Fruit fly (Drosophila melanogaster) whole organism, embryonic: Measurements from ENCODE around the gene Polr2G.
A peak's percentile ranks its signal among the peaks of the same experiment; 100 is the strongest.

Source experiments
- Aef1 ChIP-seq: fragments of 200-800 bp; sonication (Bioruptor generic); IDR thresholded peaks from 3 replicates; pipeline ENCODE4 v1.3.6; 2022; ENCODE audit warnings: missing biosample characterization, missing genetic modification characterization
- B-H1 ChIP-seq: fragments of 200-800 bp; sonication (Bioruptor generic); IDR thresholded peaks from 3 replicates; pipeline ENCODE4 v1.3.6; 2022; ENCODE audit warnings: missing biosample characterization, missing genetic modification characterization
- Bgb ChIP-seq: fragments of 200-800 bp; sonication (Bioruptor generic); IDR thresholded peaks from 2 replicates; pipeline ENCODE4 v1.3.6; 2022; ENCODE audit warnings: missing biosample characterization, missing genetic modification characterization; ENCODE audit not compliant: partially characterized antibody
- Bteb2 ChIP-seq: fragments of 200-800 bp; sonication (Bioruptor generic); optimal IDR thresholded peaks from 2 replicates; lab custom pipeline; 2016; ENCODE audit warnings: missing biosample characterization, missing genetic modification characterization
- CG10321 ChIP-seq: fragments of 200-800 bp; sonication (Bioruptor generic); IDR thresholded peaks from 2 replicates; pipeline ENCODE4 v1.3.6; 2022; ENCODE audit warnings: missing biosample characterization, missing genetic modification characterization
- CG12236 ChIP-seq: fragments of 200-800 bp; sonication (Bioruptor generic); optimal IDR thresholded peaks from 2 replicates; lab custom pipeline; 2016; ENCODE audit warnings: missing biosample characterization, missing genetic modification characterization
- CG1233 ChIP-seq: fragments of 200-800 bp; sonication (Bioruptor generic); optimal IDR thresholded peaks from 4 replicates; lab custom pipeline; 2018; ENCODE audit warnings: missing biosample characterization, mild to moderate bottlenecking, missing genetic modification characterization
- CG14014 ChIP-seq: fragments of 200-800 bp; sonication (Bioruptor generic); IDR thresholded peaks from 2 replicates; pipeline ENCODE4 v1.3.6; 2022; ENCODE audit warnings: missing biosample characterization, missing genetic modification characterization
- CG1647 ChIP-seq: fragments of 200-800 bp; sonication (Bioruptor generic); optimal IDR thresholded peaks from 3 replicates; lab custom pipeline; 2016; ENCODE audit warnings: missing biosample characterization, missing genetic modification characterization
- CG16863 ChIP-seq: fragments of 200-800 bp; sonication (Bioruptor generic); optimal IDR thresholded peaks from 3 replicates; lab custom pipeline; 2016; ENCODE audit warnings: missing biosample characterization, missing genetic modification characterization
- CG1832 ChIP-seq: fragments of 200-800 bp; sonication (Bioruptor generic); optimal IDR thresholded peaks from 2 replicates; lab custom pipeline; 2017; ENCODE audit warnings: missing biosample characterization, mild to moderate bottlenecking, missing genetic modification characterization, inconsistent platforms
- CG18764 ChIP-seq: fragments of 200-800 bp; sonication (Bioruptor generic); optimal IDR thresholded peaks from 3 replicates; lab custom pipeline; 2016; ENCODE audit warnings: missing biosample characterization, missing genetic modification characterization
- CG2199 ChIP-seq: fragments of 200-800 bp; sonication (Bioruptor generic); IDR thresholded peaks from 3 replicates; pipeline ENCODE4 v1.3.6; 2022; ENCODE audit warnings: missing biosample characterization, missing genetic modification characterization
- CG31365 ChIP-seq: fragments of 200-800 bp; sonication (Bioruptor generic); optimal IDR thresholded peaks from 2 replicates; lab custom pipeline; 2018; ENCODE audit warnings: missing biosample characterization, mild to moderate bottlenecking, missing genetic modification characterization
- CG31388 ChIP-seq: fragments of 200-800 bp; sonication (Bioruptor generic); optimal IDR thresholded peaks from 2 replicates; lab custom pipeline; 2016; ENCODE audit warnings: missing biosample characterization, missing genetic modification characterization
- CG34376 ChIP-seq: fragments of 200-800 bp; sonication (Bioruptor generic); optimal IDR thresholded peaks from 2 replicates; lab custom pipeline; 2018; ENCODE audit warnings: missing biosample characterization, mild to moderate bottlenecking, missing genetic modification characterization
- CG4328 ChIP-seq: fragments of 200-800 bp; sonication (Bioruptor generic); optimal IDR thresholded peaks from 3 replicates; lab custom pipeline; 2017; ENCODE audit warnings: missing biosample characterization, missing genetic modification reagents, missing genetic modification characterization
- CG4360 ChIP-seq: fragments of 200-800 bp; sonication (Bioruptor generic); IDR thresholded peaks from 2 replicates; pipeline ENCODE4 v1.3.6; 2022; ENCODE audit warnings: missing biosample characterization, missing genetic modification characterization
- CG4404 ChIP-seq: fragments of 200-800 bp; sonication (Bioruptor generic); IDR thresholded peaks from 2 replicates; pipeline ENCODE4 v1.3.6; 2022; ENCODE audit warnings: missing biosample characterization, missing genetic modification characterization
- CG7745 ChIP-seq: fragments of 200-800 bp; sonication (Bioruptor generic); optimal IDR thresholded peaks from 2 replicates; lab custom pipeline; 2018; ENCODE audit warnings: missing biosample characterization, mild to moderate bottlenecking, missing genetic modification characterization, moderate library complexity
- CG8478 ChIP-seq: fragments of >200 bp; optimal IDR thresholded peaks from 2 replicates; lab custom pipeline; 2018
- CG8765 ChIP-seq: fragments of 200-800 bp; sonication (Bioruptor generic); IDR thresholded peaks from 2 replicates; pipeline ENCODE4 v1.3.6; 2022; ENCODE audit warnings: missing biosample characterization, missing genetic modification characterization
- CG9215 ChIP-seq: fragments of 200-800 bp; sonication (Bioruptor generic); IDR thresholded peaks from 2 replicates; pipeline ENCODE4 v1.3.6; 2022; ENCODE audit warnings: missing biosample characterization, missing genetic modification characterization
- Dll ChIP-seq: fragments of 200-800 bp; sonication (Bioruptor generic); IDR thresholded peaks from 4 replicates; pipeline ENCODE4 v1.3.6; 2022; ENCODE audit warnings: missing biosample characterization, missing genetic modification characterization; ENCODE audit not compliant: partially characterized antibody
- Hmx ChIP-seq: fragments of 200-800 bp; sonication (Bioruptor generic); optimal IDR thresholded peaks from 2 replicates; lab custom pipeline; 2016; ENCODE audit warnings: missing biosample characterization, missing genetic modification characterization
- Hr78 ChIP-seq, 2 experiments: fragments of 200-800 bp in 1 of 2; fragments of >200 bp in 1 of 2; sonication (Bioruptor generic) in 1 of 2; optimal IDR thresholded peaks; 2 replicates each; lab custom pipeline; 2017 to 2019; ENCODE audit warnings: missing biosample characterization in 2 of 2, missing genetic modification characterization in 2 of 2, mild to moderate bottlenecking in 1 of 2, moderate library complexity in 1 of 2
- Kr ChIP-seq: fragments of 200-800 bp; sonication (Bioruptor generic); optimal IDR thresholded peaks from 2 replicates; lab custom pipeline; 2017; ENCODE audit warnings: missing biosample characterization, mild to moderate bottlenecking, missing genetic modification characterization
- Med ChIP-seq: fragments of 200-800 bp; sonication (Bioruptor generic); peaks from one replicate; lab custom pipeline; 2016; ENCODE audit warnings: missing biosample characterization, missing genetic modification characterization, mild to moderate bottlenecking, inconsistent platforms, moderate library complexity
- NC2α ChIP-seq: fragments of 200-800 bp; sonication (Bioruptor generic); optimal IDR thresholded peaks from 2 replicates; lab custom pipeline; 2016; ENCODE audit warnings: missing biosample characterization, missing genetic modification characterization
- Oaz ChIP-seq: fragments of 200-800 bp; sonication (Bioruptor generic); IDR thresholded peaks from 2 replicates; pipeline ENCODE4 v1.3.6; 2022; ENCODE audit warnings: missing biosample characterization, missing genetic modification characterization
- Pdp1 ChIP-seq, 2 experiments: fragments of 200-800 bp; sonication (Bioruptor generic); optimal IDR thresholded peaks; 3 replicates each; lab custom pipeline; 2016; ENCODE audit warnings: missing biosample characterization in 2 of 2, missing genetic modification characterization in 2 of 2, mild to moderate bottlenecking in 1 of 2, moderate library complexity in 1 of 2
- Sox100B ChIP-seq: fragments of 200-800 bp; sonication (Bioruptor generic); optimal IDR thresholded peaks from 3 replicates; lab custom pipeline; 2018; ENCODE audit warnings: missing biosample characterization, mild to moderate bottlenecking, missing genetic modification characterization
- Sry-β ChIP-seq: fragments of 200-800 bp; sonication (Bioruptor generic); optimal IDR thresholded peaks from 2 replicates; lab custom pipeline; 2018; ENCODE audit warnings: missing biosample characterization, mild to moderate bottlenecking, missing genetic modification characterization, moderate library complexity
- ac ChIP-seq: fragments of 200-800 bp; sonication (Bioruptor generic); optimal IDR thresholded peaks from 3 replicates; lab custom pipeline; 2017; ENCODE audit warnings: missing biosample characterization, mild to moderate bottlenecking, missing genetic modification characterization
- ash1 ChIP-seq: fragments of 200-800 bp; sonication (Bioruptor generic); optimal IDR thresholded peaks from 2 replicates; lab custom pipeline; 2018; ENCODE audit warnings: missing biosample characterization, mild to moderate bottlenecking, missing genetic modification characterization
- chif ChIP-seq, 2 experiments: fragments of 200-800 bp; sonication (Bioruptor generic); optimal IDR thresholded peaks; 3 replicates each; lab custom pipeline; 2016; ENCODE audit warnings: missing biosample characterization in 2 of 2, missing genetic modification characterization in 2 of 2
- ci ChIP-seq: fragments of 200-800 bp; sonication (Bioruptor generic); IDR thresholded peaks from 3 replicates; pipeline ENCODE4 v1.3.6; 2022; ENCODE audit warnings: missing biosample characterization, missing genetic modification characterization
- da ChIP-seq: fragments of 200-800 bp; sonication (Bioruptor generic); optimal IDR thresholded peaks from 2 replicates; lab custom pipeline; 2016; ENCODE audit warnings: missing biosample characterization, missing genetic modification characterization
- dm ChIP-seq: fragments of 200-800 bp; sonication (Bioruptor generic); optimal IDR thresholded peaks from 3 replicates; lab custom pipeline; 2016; ENCODE audit warnings: missing biosample characterization, missing genetic modification characterization
- fd96Cb ChIP-seq: fragments of 200-800 bp; sonication (Bioruptor generic); optimal IDR thresholded peaks from 2 replicates; lab custom pipeline; 2018; ENCODE audit warnings: missing biosample characterization, mild to moderate bottlenecking, missing genetic modification characterization, moderate library complexity
- ftz-f1 ChIP-seq: fragments of 200-800 bp; sonication (Bioruptor generic); optimal IDR thresholded peaks from 2 replicates; lab custom pipeline; 2016; ENCODE audit warnings: missing biosample characterization, missing genetic modification characterization
- kay ChIP-seq: fragments of 200-800 bp; sonication (Bioruptor generic); optimal IDR thresholded peaks from 2 replicates; lab custom pipeline; 2016; ENCODE audit warnings: missing biosample characterization, missing genetic modification characterization
- klu ChIP-seq: fragments of 200-800 bp; sonication (Bioruptor generic); IDR thresholded peaks from 2 replicates; pipeline ENCODE4 v1.3.6; 2022; ENCODE audit warnings: missing biosample characterization, missing genetic modification characterization
- lbe ChIP-seq: fragments of 200-800 bp; sonication (Bioruptor generic); optimal IDR thresholded peaks from 2 replicates; lab custom pipeline; 2016; ENCODE audit warnings: missing biosample characterization, mild to moderate bottlenecking, missing genetic modification characterization
- odd ChIP-seq: fragments of 200-800 bp; sonication (Bioruptor generic); optimal IDR thresholded peaks from 2 replicates; lab custom pipeline; 2017; ENCODE audit warnings: missing biosample characterization, mild to moderate bottlenecking, missing genetic modification characterization
- onecut ChIP-seq: fragments of 200-800 bp; sonication (Bioruptor generic); IDR thresholded peaks from 2 replicates; pipeline ENCODE4 v1.3.6; 2022; ENCODE audit warnings: missing biosample characterization, missing genetic modification characterization
- org-1 ChIP-seq: fragments of 200-800 bp; sonication (Bioruptor generic); optimal IDR thresholded peaks from 2 replicates; lab custom pipeline; 2017; ENCODE audit warnings: missing biosample characterization, missing genetic modification characterization
- pfk ChIP-seq: fragments of 200-800 bp; sonication (Bioruptor generic); optimal IDR thresholded peaks from 2 replicates; lab custom pipeline; 2018; ENCODE audit warnings: missing biosample characterization, mild to moderate bottlenecking, missing genetic modification characterization, moderate library complexity
- pzg ChIP-seq: fragments of 200-800 bp; sonication (Bioruptor generic); optimal IDR thresholded peaks from 3 replicates; lab custom pipeline; 2018; ENCODE audit warnings: missing biosample characterization, mild to moderate bottlenecking, missing genetic modification characterization, moderate library complexity
- rib ChIP-seq: fragments of 200-800 bp; sonication (Bioruptor generic); IDR thresholded peaks from 2 replicates; pipeline ENCODE4 v1.3.6; 2022; ENCODE audit warnings: missing biosample characterization, missing genetic modification characterization
- slbo ChIP-seq: fragments of 200-800 bp; sonication (Bioruptor generic); IDR thresholded peaks from 2 replicates; pipeline ENCODE4 v1.3.6; 2022; ENCODE audit warnings: missing biosample characterization, missing genetic modification characterization
- ttk ChIP-seq: fragments of 200-800 bp; sonication (Bioruptor generic); IDR thresholded peaks from 2 replicates; pipeline ENCODE4 v2.1.2; 2022; ENCODE audit warnings: missing biosample characterization, missing genetic modification characterization
- zen ChIP-seq: fragments of 200-800 bp; sonication (Bioruptor generic); optimal IDR thresholded peaks from 3 replicates; lab custom pipeline; 2018; ENCODE audit warnings: missing biosample characterization, mild to moderate bottlenecking, missing genetic modification characterization, moderate library complexity

Gene Polr2G

dm6 chr3R:15243452-15243851, 20.5 kb upstream of the Polr2G start (continued):
- TF ChIP-seq Dll (GFP tag; lab: Robert Waterston, UW), result peak; percentile 28; the same call in 1 of the 4 replicates
- TF ChIP-seq chif (GFP tag; optimal IDR thresholded peaks at IDR 0.05; lab: Kevin White, UChicago), result no peak
- no peak for TF ChIP-seq Bteb2 (GFP tag; lab: Kevin White, UChicago)
- no peak for TF ChIP-seq CG34376
- peak; percentile 88 for TF ChIP-seq CG8478
- peak; percentile 97 for TF ChIP-seq CG10321 (GFP tag; lab: Robert Waterston, UW)
- TF ChIP-seq CG8765 (GFP tag; lab: Robert Waterston, UW), result no peak
- peak; percentile 75 for TF ChIP-seq CG1832 (GFP tag; lab: Kevin White, UChicago)
- TF ChIP-seq CG9215, result no peak
- TF ChIP-seq ttk (GFP tag; lab: Robert Waterston, UW), result no peak
- TF ChIP-seq fd96Cb (tag; lab: Kevin White, UChicago), result no peak
- no peak for TF ChIP-seq NC2α (GFP tag; lab: Kevin White, UChicago)
- no peak for TF ChIP-seq ash1 (GFP tag; lab: Kevin White, UChicago)
- TF ChIP-seq da, result no peak
- no peak for TF ChIP-seq CG1233 (GFP tag; lab: Kevin White, UChicago)
- TF ChIP-seq onecut (GFP tag; lab: Robert Waterston, UW), result no peak
- no peak for TF ChIP-seq klu
- TF ChIP-seq CG31365 (tag; lab: Kevin White, UChicago), result no peak
- TF ChIP-seq pfk (GFP tag; lab: Kevin White, UChicago), result no peak
- peak; percentile 53 for TF ChIP-seq ftz-f1 (GFP tag; lab: Kevin White, UChicago)
- TF ChIP-seq Sox100B (GFP tag; lab: Kevin White, UChicago), result no peak
- peak; percentile 30 for TF ChIP-seq Kr (GFP tag; lab: Kevin White, UChicago)
- TF ChIP-seq org-1 (GFP tag; lab: Kevin White, UChicago), result no peak
- TF ChIP-seq Hr78 (GFP tag; optimal IDR thresholded peaks at IDR 0.05; lab: Kevin White, UChicago), result peak in 1 of 2 experiments; percentile 68
- no peak for TF ChIP-seq CG12236 (GFP tag; lab: Kevin White, UChicago)
- 0 out of 2 replicates have a peak, but pooled peaks have one; percentile 17 for TF ChIP-seq Bgb
- no peak for TF ChIP-seq CG14014 (GFP tag; lab: Robert Waterston, UW)
- no peak for TF ChIP-seq CG4328 (GFP tag; lab: Kevin White, UChicago)
- TF ChIP-seq ci (GFP tag; lab: Robert Waterston, UW), result no peak
- TF ChIP-seq kay (GFP tag; lab: Kevin White, UChicago), result no peak
- TF ChIP-seq Hmx (GFP tag; lab: Kevin White, UChicago), result no peak
- peak; percentile 30 for TF ChIP-seq lbe (GFP tag; lab: Kevin White, UChicago)
- peak; percentile 78 for TF ChIP-seq rib (GFP tag; lab: Robert Waterston, UW)
- TF ChIP-seq CG4360 (GFP tag; lab: Robert Waterston, UW), result no peak
- peak; percentile 5 for TF ChIP-seq pzg (GFP tag; lab: Kevin White, UChicago)
- no peak for TF ChIP-seq CG18764
- no peak for TF ChIP-seq CG16863
- TF ChIP-seq slbo (GFP tag; lab: Robert Waterston, UW), result no peak
- TF ChIP-seq CG4404 (GFP tag; lab: Robert Waterston, UW), result no peak
- no peak for TF ChIP-seq Oaz (GFP tag; lab: Robert Waterston, UW)
- no peak for TF ChIP-seq Pdp1 (GFP tag; optimal IDR thresholded peaks at IDR 0.05; lab: Kevin White, UChicago)
- 0 out of 3 replicates have a peak, but pooled peaks have one; percentile 37 for TF ChIP-seq CG2199 (GFP tag; lab: Robert Waterston, UW)
- TF ChIP-seq ac, result no peak
- no peak for TF ChIP-seq CG1647 (GFP tag; lab: Kevin White, UChicago)
- no peak for TF ChIP-seq B-H1 (GFP tag; lab: Robert Waterston, UW)
- no peak for TF ChIP-seq Sry-β (GFP tag; lab: Kevin White, UChicago)
- TF ChIP-seq odd (GFP tag; lab: Kevin White, UChicago), result no peak
- no peak for TF ChIP-seq zen (tag; lab: Kevin White, UChicago)
- TF ChIP-seq CG31388 (GFP tag; lab: Kevin White, UChicago), result no peak
- TF ChIP-seq Aef1 (GFP tag; lab: Robert Waterston, UW), result no peak
- peak; percentile 94 for TF ChIP-seq dm (GFP tag; lab: Kevin White, UChicago)
- TF ChIP-seq Med (GFP tag; lab: Kevin White, UChicago), result peak; percentile 53
- TF ChIP-seq CG7745, result no peak
